Worm (Caenorhabditis elegans): ENCODE data around the gene nlp-2.
A peak's percentile ranks its signal among the peaks of the same experiment; 100 is the strongest.

ce11 chrX:2364703-2365299 lies 20.2 kb upstream of the nlp-2 start:
- peak; percentile 91 for TF ChIP-seq hlh-30 (tag; optimal IDR thresholded peaks at IDR 0.05; ENCODE audit: insufficient read depth)
- no peak for TF ChIP-seq snpc-4 (tag; optimal IDR thresholded peaks at IDR 0.05)
- TF ChIP-seq ceh-20 (GFP tag; IDR thresholded peaks at IDR 0.05): peak; percentile 82
- TF ChIP-seq nhr-237 (tag; optimal IDR thresholded peaks at IDR 0.05): peak; percentile 75
- TF ChIP-seq unc-39 (tag; optimal IDR thresholded peaks at IDR 0.05): no peak
- no peak for TF ChIP-seq pqm-1 (tag; optimal IDR thresholded peaks at IDR 0.05)
- TF ChIP-seq F10B5.3 (tag; optimal IDR thresholded peaks at IDR 0.05): peak; percentile 87
